Fruit fly (Drosophila melanogaster) whole organism, adult: ENCODE data around the gene jvl.

ENCODE experiments used
- CG11617 ChIP-seq: fragments of 200-800 bp; sonication (Bioruptor generic); optimal IDR thresholded peaks from 2 replicates; lab custom pipeline; 2017; ENCODE audit warnings: mild to moderate bottlenecking, missing biosample characterization, missing genetic modification reagents, missing genetic modification characterization
- CG12768 ChIP-seq: fragments of 200-800 bp; sonication (Bioruptor generic); optimal IDR thresholded peaks from 2 replicates; lab custom pipeline; 2017; ENCODE audit warnings: missing biosample characterization, missing genetic modification characterization, mild to moderate bottlenecking, moderate library complexity, missing genetic modification reagents
- CG14711 ChIP-seq: fragments of 200-800 bp; sonication (Bioruptor generic); optimal IDR thresholded peaks from 2 replicates; lab custom pipeline; 2018; ENCODE audit warnings: missing biosample characterization, mild to moderate bottlenecking, missing genetic modification characterization, moderate library complexity
- CG1620 ChIP-seq: fragments of 200-800 bp; sonication (Bioruptor generic); optimal IDR thresholded peaks from 2 replicates; lab custom pipeline; 2016; ENCODE audit warnings: missing biosample characterization, missing genetic modification characterization
- CG5204 ChIP-seq: fragments of 200-800 bp; sonication (Bioruptor generic); optimal IDR thresholded peaks from 2 replicates; lab custom pipeline; 2016; ENCODE audit warnings: missing biosample characterization, missing genetic modification characterization
- CG7045 ChIP-seq: fragments of 200-800 bp; sonication (Bioruptor generic); optimal IDR thresholded peaks from 2 replicates; lab custom pipeline; 2017; ENCODE audit warnings: missing biosample characterization, mild to moderate bottlenecking, missing genetic modification characterization
- CG7101 ChIP-seq: fragments of 200-800 bp; sonication (Bioruptor generic); optimal IDR thresholded peaks from 2 replicates; lab custom pipeline; 2018; ENCODE audit warnings: missing biosample characterization, mild to moderate bottlenecking, missing genetic modification characterization, moderate library complexity
- Clk ChIP-seq: fragments of 200-800 bp; sonication (Bioruptor generic); optimal IDR thresholded peaks from 2 replicates; lab custom pipeline; 2017; ENCODE audit warnings: missing biosample characterization, missing genetic modification characterization
- Hr96 ChIP-seq: fragments of 200-800 bp; sonication (Bioruptor generic); optimal IDR thresholded peaks from 2 replicates; lab custom pipeline; 2016; ENCODE audit warnings: missing biosample characterization, missing genetic modification characterization
- Mnt ChIP-seq: fragments of 200-800 bp; sonication (Bioruptor generic); optimal IDR thresholded peaks from 2 replicates; lab custom pipeline; 2016; ENCODE audit warnings: missing biosample characterization, mild to moderate bottlenecking, missing genetic modification characterization
- cnc ChIP-seq, 2 experiments: fragments of >200 bp; optimal IDR thresholded peaks; 2 replicates each; lab custom pipeline; 2017
- ovo ChIP-seq: fragments of 200-800 bp; sonication (Bioruptor generic); optimal IDR thresholded peaks from 2 replicates; lab custom pipeline; 2016; ENCODE audit warnings: missing biosample characterization, missing genetic modification characterization
- pad ChIP-seq: fragments of 200-800 bp; sonication (Bioruptor generic); optimal IDR thresholded peaks from 3 replicates; lab custom pipeline; 2017; ENCODE audit warnings: missing biosample characterization, missing genetic modification characterization, mild to moderate bottlenecking, moderate library complexity, missing genetic modification reagents
- tj ChIP-seq: fragments of 200-800 bp; sonication (Bioruptor generic); optimal IDR thresholded peaks from 3 replicates; lab custom pipeline; 2017; ENCODE audit warnings: missing biosample characterization, mild to moderate bottlenecking, missing genetic modification characterization, moderate library complexity

dm6 chr3R:14741192-14741915 lies at the start of gene jvl, which contains the start of gene eff:
- TF ChIP-seq CG14711 (tag; lab: Kevin White, UChicago) (peak; percentile 29), CG11617 (GFP tag; lab: Kevin White, UChicago) (no peak), cnc (optimal IDR thresholded peaks at IDR 0.05; lab: Kevin White, UChicago) (no peak), tj (GFP tag; lab: Kevin White, UChicago) (no peak), ovo (GFP tag; lab: Kevin White, UChicago) (peak; percentile 35), Hr96 (peak; percentile 6), CG7101 (tag; lab: Kevin White, UChicago) (peak; percentile 12), Mnt (peak; percentile 4), CG5204 (peak; percentile 69), CG1620 (peak; percentile 56), Clk (GFP tag; lab: Kevin White, UChicago) (no peak), pad (no peak), CG12768 (GFP tag; lab: Kevin White, UChicago) (no peak), CG7045 (GFP tag; lab: Kevin White, UChicago) (no peak)
